Worm (Caenorhabditis elegans) whole organism, L1 larva: ENCODE data around the gene C29F9.8.

Experiments
- lsy-2 ChIP-seq, 2 experiments: fragments of 150-350 bp; optimal IDR thresholded peaks; 2 replicates each; lab custom pipeline; 2014; ENCODE audit warnings: missing biosample characterization in 2 of 2, missing genetic modification characterization in 2 of 2
- ztf-11 ChIP-seq, 2 experiments: sonication (generic microtip); optimal IDR thresholded peaks; 2 replicates each; lab custom pipeline; 2016 to 2017; ENCODE audit warnings: missing genetic modification characterization in 2 of 2, missing biosample characterization in 1 of 2, missing compliant biosample characterization in 1 of 2

DNA sequence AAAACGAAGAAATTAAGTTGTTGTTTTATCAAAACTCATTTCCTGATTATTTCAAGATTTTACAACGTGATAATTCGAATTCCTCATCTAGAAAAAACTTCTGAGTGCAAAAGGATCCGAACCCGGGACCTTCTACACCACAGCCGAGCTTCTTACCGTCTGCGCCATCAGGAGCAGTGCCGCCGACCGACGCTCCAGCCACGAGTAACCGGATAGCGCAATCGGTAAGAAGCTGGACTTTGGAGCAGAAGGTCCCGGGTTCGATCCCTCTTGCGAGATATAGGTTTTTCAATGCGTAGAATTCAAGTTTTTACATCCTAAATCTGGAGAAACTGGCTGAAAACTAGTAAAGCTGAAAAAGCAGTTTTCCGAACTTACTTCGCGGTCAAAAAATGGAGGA, 43.2 kb downstream of the C29F9.8 start:
- TF ChIP-seq ztf-11 (tag; optimal IDR thresholded peaks at IDR 0.05; lab: Kevin White, UChicago), result no peak
- TF ChIP-seq lsy-2 (tag; optimal IDR thresholded peaks at IDR 0.05; lab: Kevin White, UChicago), result no peak
